Fruit fly (Drosophila melanogaster) whole organism, pupa: ENCODE data around the gene flfl.

Source experiments
- CG13204 ChIP-seq: fragments of 200-800 bp; sonication (Bioruptor generic); optimal IDR thresholded peaks from 2 replicates; lab custom pipeline; 2018; ENCODE audit warnings: missing biosample characterization, mild to moderate bottlenecking, missing genetic modification characterization, moderate library complexity
- CG14655 ChIP-seq: fragments of 200-800 bp; sonication (Bioruptor generic); optimal IDR thresholded peaks from 3 replicates; lab custom pipeline; 2017; ENCODE audit warnings: mild to moderate bottlenecking, missing biosample characterization, missing genetic modification reagents, missing genetic modification characterization
- CG34367 ChIP-seq: fragments of 200-800 bp; sonication (Bioruptor generic); optimal IDR thresholded peaks from 2 replicates; lab custom pipeline; 2018; ENCODE audit warnings: missing biosample characterization, mild to moderate bottlenecking, missing genetic modification characterization
- CG8159 ChIP-seq: fragments of 200-800 bp; sonication (Bioruptor generic); optimal IDR thresholded peaks from 3 replicates; lab custom pipeline; 2018; ENCODE audit warnings: missing biosample characterization, mild to moderate bottlenecking, missing genetic modification characterization, moderate library complexity
- CG8301 ChIP-seq: fragments of 200-800 bp; sonication (Bioruptor generic); optimal IDR thresholded peaks from 2 replicates; lab custom pipeline; 2018; ENCODE audit warnings: missing biosample characterization, mild to moderate bottlenecking, missing genetic modification characterization
- CG9948 ChIP-seq: fragments of 200-800 bp; sonication (Bioruptor generic); optimal IDR thresholded peaks from 2 replicates; lab custom pipeline; 2018; ENCODE audit warnings: missing biosample characterization, mild to moderate bottlenecking, missing genetic modification characterization, moderate library complexity
- EcR ChIP-seq: fragments of 200-800 bp; sonication (Bioruptor generic); optimal IDR thresholded peaks from 3 replicates; lab custom pipeline; 2019; ENCODE audit warnings: missing biosample characterization, missing genetic modification characterization, mild to moderate bottlenecking, moderate library complexity, missing genetic modification reagents
- Pif1B ChIP-seq: fragments of 200-800 bp; sonication (Bioruptor generic); optimal IDR thresholded peaks from 3 replicates; lab custom pipeline; 2016; ENCODE audit warnings: missing biosample characterization, missing genetic modification characterization
- rn ChIP-seq: fragments of 200-800 bp; sonication (Bioruptor generic); IDR thresholded peaks from 2 replicates; pipeline ENCODE4 v1.3.6; 2022; ENCODE audit warnings: missing biosample characterization, missing genetic modification characterization

DNA sequence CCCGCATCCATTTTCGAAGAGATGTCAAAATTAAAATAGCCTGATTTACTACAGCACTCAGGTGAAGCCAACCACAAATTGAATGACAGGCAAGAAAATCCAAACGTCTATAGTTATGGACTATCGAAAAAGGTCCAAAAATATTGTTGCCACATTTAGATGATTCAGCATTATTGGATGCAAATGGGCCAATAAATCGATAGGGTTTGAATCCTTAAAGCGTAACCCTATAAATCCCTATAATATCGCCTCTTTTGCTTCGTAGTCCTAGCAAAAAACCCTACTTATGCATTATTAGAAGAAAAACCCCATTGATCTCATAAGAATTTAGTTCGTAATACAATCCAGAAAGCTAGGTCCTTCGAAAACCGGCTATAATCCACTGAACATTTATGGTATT, 27.4 kb upstream of the flfl start, which contains the start of gene Rbp4:
- TF ChIP-seq CG14655 (no peak), CG13204 (GFP tag; lab: Kevin White, UChicago) (no peak), EcR (no peak), rn (GFP tag; lab: Robert Waterston, UW) (no peak), CG8301 (tag; lab: Kevin White, UChicago) (no peak), CG9948 (tag; lab: Kevin White, UChicago) (no peak), Pif1B (GFP tag; lab: Kevin White, UChicago) (no peak), CG8159 (tag; lab: Kevin White, UChicago) (no peak), CG34367 (tag; lab: Kevin White, UChicago) (no peak)
